Worm (Caenorhabditis elegans): ENCODE measurements around the gene F07C3.9.

- TF ChIP-seq sma-3 (GFP tag; optimal IDR thresholded peaks at IDR 0.05): no peak
- TF ChIP-seq egl-27 (tag; optimal IDR thresholded peaks at IDR 0.05): no peak
- no peak for TF ChIP-seq R02D3.7 (tag; optimal IDR thresholded peaks at IDR 0.05)
These were observed 38.9 kb upstream of the F07C3.9 start for ce11 chrV:9293359-9293758.
